Worm (Caenorhabditis elegans): ENCODE results near the gene abt-1.

ce11 chrIV:10236106-10236505 lies 21.4 kb upstream of the abt-1 start:
- TF ChIP-seq him-1 (tag; optimal IDR thresholded peaks at IDR 0.05) (no peak), W03F9.2 (tag; optimal IDR thresholded peaks at IDR 0.05) (no peak), dao-5 (tag; optimal IDR thresholded peaks at IDR 0.05) (no peak)

All from whole organism, L4/young adult.